Fruit fly (Drosophila melanogaster) whole organism, embryonic: ENCODE data around the gene CG32971.
A peak's percentile ranks its signal among the peaks of the same experiment; 100 is the strongest.

Experiments used
- CG10366 ChIP-seq: fragments of 200-800 bp; sonication (Bioruptor generic); IDR thresholded peaks from 2 replicates; pipeline ENCODE4 v1.3.6; 2022; ENCODE audit warnings: missing biosample characterization, missing genetic modification characterization
- CG10543 ChIP-seq: fragments of 200-800 bp; sonication (Bioruptor generic); optimal IDR thresholded peaks from 3 replicates; lab custom pipeline; 2017; ENCODE audit warnings: missing biosample characterization, mild to moderate bottlenecking, missing genetic modification characterization, moderate library complexity
- CG10959 ChIP-seq: fragments of 200-800 bp; sonication (Bioruptor generic); IDR thresholded peaks from 2 replicates; pipeline ENCODE4 v1.3.6; 2022; ENCODE audit warnings: missing biosample characterization, missing genetic modification characterization
- CG11093 ChIP-seq: fragments of 200-800 bp; sonication (Bioruptor generic); IDR thresholded peaks from 3 replicates; pipeline ENCODE4 v1.3.6; 2022; ENCODE audit warnings: missing biosample characterization, missing genetic modification characterization
- CG12219 ChIP-seq: fragments of 200-800 bp; sonication (Bioruptor generic); optimal IDR thresholded peaks from 3 replicates; lab custom pipeline; 2018; ENCODE audit warnings: missing biosample characterization, mild to moderate bottlenecking, missing genetic modification characterization
- CG1233 ChIP-seq: fragments of 200-800 bp; sonication (Bioruptor generic); optimal IDR thresholded peaks from 4 replicates; lab custom pipeline; 2018; ENCODE audit warnings: missing biosample characterization, mild to moderate bottlenecking, missing genetic modification characterization
- CG12744 ChIP-seq: fragments of 200-800 bp; sonication (Bioruptor generic); optimal IDR thresholded peaks from 2 replicates; lab custom pipeline; 2016; ENCODE audit warnings: missing biosample characterization, missing genetic modification characterization
- CG13624 ChIP-seq: fragments of 200-800 bp; sonication (Bioruptor generic); optimal IDR thresholded peaks from 2 replicates; lab custom pipeline; 2016; ENCODE audit warnings: missing biosample characterization, missing genetic modification characterization
- CG13775 ChIP-seq: fragments of 200-800 bp; sonication (Bioruptor generic); optimal IDR thresholded peaks from 3 replicates; lab custom pipeline; 2017; ENCODE audit warnings: missing biosample characterization, mild to moderate bottlenecking, missing genetic modification characterization
- CG14050 ChIP-seq: fragments of 200-800 bp; sonication (Bioruptor generic); IDR thresholded peaks from 3 replicates; pipeline ENCODE4 v1.3.6; 2022; ENCODE audit warnings: missing biosample characterization, missing genetic modification characterization
- CG14965 ChIP-seq: fragments of 200-800 bp; sonication (Bioruptor generic); optimal IDR thresholded peaks from 2 replicates; lab custom pipeline; 2016; ENCODE audit warnings: missing biosample characterization, missing genetic modification characterization, borderline replicate concordance
- CG16779 ChIP-seq: fragments of 200-800 bp; sonication (Bioruptor generic); IDR thresholded peaks from 2 replicates; pipeline ENCODE4 v1.3.6; 2022; ENCODE audit warnings: missing biosample characterization, missing genetic modification characterization
- CG16813 ChIP-seq: fragments of 200-800 bp; sonication (Bioruptor generic); IDR thresholded peaks from 3 replicates; pipeline ENCODE4 v1.3.6; 2022; ENCODE audit warnings: missing biosample characterization, missing genetic modification characterization; ENCODE audit not compliant: partially characterized antibody
- CG17612 ChIP-seq: fragments of 200-800 bp; sonication (Bioruptor generic); IDR thresholded peaks from 2 replicates; pipeline ENCODE4 v1.3.6; 2022; ENCODE audit warnings: missing biosample characterization, missing genetic modification characterization
- CG30403 ChIP-seq: fragments of 200-800 bp; sonication (Bioruptor generic); optimal IDR thresholded peaks from 3 replicates; lab custom pipeline; 2016; ENCODE audit warnings: missing biosample characterization, missing genetic modification characterization
- CG31441 ChIP-seq: fragments of 200-800 bp; sonication (Bioruptor generic); IDR thresholded peaks from 2 replicates; pipeline ENCODE4 v1.3.6; 2022; ENCODE audit warnings: missing biosample characterization, missing genetic modification characterization
- CG3847 ChIP-seq: fragments of 200-800 bp; sonication (Bioruptor generic); IDR thresholded peaks from 2 replicates; pipeline ENCODE4 v1.3.6; 2022; ENCODE audit warnings: missing biosample characterization, missing genetic modification characterization
- CG42726 ChIP-seq: fragments of 200-800 bp; sonication (Bioruptor generic); IDR thresholded peaks from 2 replicates; pipeline ENCODE4 v1.3.6; 2022; ENCODE audit warnings: missing biosample characterization, missing genetic modification characterization; ENCODE audit not compliant: partially characterized antibody
- CG6683 ChIP-seq: fragments of 200-800 bp; sonication (Bioruptor generic); optimal IDR thresholded peaks from 2 replicates; lab custom pipeline; 2017; ENCODE audit warnings: missing biosample characterization, mild to moderate bottlenecking, missing genetic modification characterization, missing genetic modification reagents
- CG7271 ChIP-seq: fragments of 200-800 bp; sonication (Bioruptor generic); optimal IDR thresholded peaks from 2 replicates; lab custom pipeline; 2018; ENCODE audit warnings: missing biosample characterization, mild to moderate bottlenecking, missing genetic modification characterization, moderate library complexity
- CG7987 ChIP-seq: fragments of 200-800 bp; sonication (Bioruptor generic); optimal IDR thresholded peaks from 2 replicates; lab custom pipeline; 2018; ENCODE audit warnings: missing biosample characterization, mild to moderate bottlenecking, missing genetic modification characterization, moderate library complexity
- CG8089 ChIP-seq: fragments of 200-800 bp; sonication (Bioruptor generic); optimal IDR thresholded peaks from 3 replicates; lab custom pipeline; 2016; ENCODE audit warnings: missing biosample characterization, missing genetic modification characterization
- CG8478 ChIP-seq: fragments of >200 bp; optimal IDR thresholded peaks from 2 replicates; lab custom pipeline; 2018
- E2f2 ChIP-seq: fragments of 200-800 bp; sonication (Bioruptor generic); IDR thresholded peaks from 2 replicates; pipeline ENCODE4 v1.3.6; 2022; ENCODE audit warnings: missing biosample characterization, missing genetic modification characterization
- ERR ChIP-seq: fragments of 200-800 bp; sonication (Bioruptor generic); optimal IDR thresholded peaks from 2 replicates; lab custom pipeline; 2016; ENCODE audit warnings: missing biosample characterization, missing genetic modification characterization
- Ets65A ChIP-seq: fragments of 200-800 bp; sonication (Bioruptor generic); peaks from one replicate; lab custom pipeline; 2016; ENCODE audit warnings: missing biosample characterization, missing genetic modification characterization
- Hr51 ChIP-seq, 2 experiments: fragments of 200-800 bp; sonication (Bioruptor generic); optimal IDR thresholded peaks; 2 replicates in 1 of 2; 3 replicates in 1 of 2; lab custom pipeline; 2016 to 2018; ENCODE audit warnings: missing biosample characterization in 2 of 2, missing genetic modification characterization in 2 of 2, mild to moderate bottlenecking in 1 of 2, moderate library complexity in 1 of 2
- Hsf ChIP-seq: fragments of 200-800 bp; sonication (Bioruptor generic); optimal IDR thresholded peaks from 3 replicates; lab custom pipeline; 2016; ENCODE audit warnings: missing biosample characterization, missing genetic modification characterization
- Neu2 ChIP-seq: fragments of 200-800 bp; sonication (Bioruptor generic); optimal IDR thresholded peaks from 3 replicates; lab custom pipeline; 2016; ENCODE audit warnings: missing biosample characterization, missing genetic modification characterization, borderline replicate concordance
- Sry-δ ChIP-seq: fragments of 200-800 bp; sonication (Bioruptor generic); optimal IDR thresholded peaks from 2 replicates; lab custom pipeline; 2016; ENCODE audit warnings: missing biosample characterization, missing genetic modification characterization
- Xrp1 ChIP-seq: fragments of 200-800 bp; sonication (Bioruptor generic); IDR thresholded peaks from 2 replicates; pipeline ENCODE4 v1.3.6; 2022; ENCODE audit warnings: missing biosample characterization, missing genetic modification characterization
- ap ChIP-seq: fragments of 200-800 bp; sonication (Bioruptor generic); IDR thresholded peaks from 2 replicates; pipeline ENCODE4 v1.3.6; 2022; ENCODE audit warnings: missing biosample characterization, missing genetic modification characterization
- chif ChIP-seq, 2 experiments: fragments of 200-800 bp; sonication (Bioruptor generic); optimal IDR thresholded peaks; 3 replicates each; lab custom pipeline; 2016; ENCODE audit warnings: missing biosample characterization in 2 of 2, missing genetic modification characterization in 2 of 2
- cwo ChIP-seq: fragments of 200-800 bp; sonication (Bioruptor generic); optimal IDR thresholded peaks from 3 replicates; lab custom pipeline; 2017; ENCODE audit warnings: missing biosample characterization, missing genetic modification characterization, mild to moderate bottlenecking, moderate library complexity, missing genetic modification reagents
- dm ChIP-seq: fragments of 200-800 bp; sonication (Bioruptor generic); optimal IDR thresholded peaks from 3 replicates; lab custom pipeline; 2016; ENCODE audit warnings: missing biosample characterization, missing genetic modification characterization
- dmrt11E ChIP-seq: fragments of 200-800 bp; sonication (Bioruptor generic); optimal IDR thresholded peaks from 3 replicates; lab custom pipeline; 2018; ENCODE audit warnings: missing biosample characterization, mild to moderate bottlenecking, missing genetic modification characterization, moderate library complexity
- eyg ChIP-seq: fragments of 200-800 bp; sonication (Bioruptor generic); optimal IDR thresholded peaks from 3 replicates; lab custom pipeline; 2016; ENCODE audit warnings: missing biosample characterization, missing genetic modification characterization
- grau ChIP-seq: fragments of 200-800 bp; optimal IDR thresholded peaks from 3 replicates; lab custom pipeline; 2019; ENCODE audit warnings: missing biosample characterization, mild to moderate bottlenecking, missing genetic modification characterization, moderate library complexity
- gsb ChIP-seq: fragments of 200-800 bp; sonication (Bioruptor generic); IDR thresholded peaks from 2 replicates; pipeline ENCODE4 v1.3.6; 2022; ENCODE audit warnings: missing biosample characterization, missing genetic modification characterization
- gsb-n ChIP-seq: fragments of 200-800 bp; sonication (Bioruptor generic); optimal IDR thresholded peaks from 3 replicates; lab custom pipeline; 2018; ENCODE audit warnings: missing biosample characterization, mild to moderate bottlenecking, missing genetic modification characterization
- her ChIP-seq: fragments of 200-800 bp; sonication (Bioruptor generic); optimal IDR thresholded peaks from 2 replicates; lab custom pipeline; 2016; ENCODE audit warnings: missing biosample characterization, missing genetic modification characterization
- lbe ChIP-seq: fragments of 200-800 bp; sonication (Bioruptor generic); optimal IDR thresholded peaks from 2 replicates; lab custom pipeline; 2016; ENCODE audit warnings: missing biosample characterization, mild to moderate bottlenecking, missing genetic modification characterization
- lmd ChIP-seq: fragments of 200-800 bp; sonication (Bioruptor generic); IDR thresholded peaks from 2 replicates; pipeline ENCODE4 v1.3.6; 2022; ENCODE audit warnings: missing biosample characterization, missing genetic modification characterization
- mam ChIP-seq: fragments of 200-800 bp; sonication (Bioruptor generic); optimal IDR thresholded peaks from 3 replicates; lab custom pipeline; 2016; ENCODE audit warnings: missing biosample characterization, missing genetic modification characterization
- salm ChIP-seq: fragments of 200-800 bp; sonication (Bioruptor generic); optimal IDR thresholded peaks from 2 replicates; lab custom pipeline; 2018; ENCODE audit warnings: missing biosample characterization, mild to moderate bottlenecking, missing genetic modification characterization
- seq ChIP-seq: fragments of 200-800 bp; sonication (Bioruptor generic); IDR thresholded peaks from 2 replicates; pipeline ENCODE4 v1.3.6; 2022; ENCODE audit warnings: missing biosample characterization, missing genetic modification characterization
- sna ChIP-seq: fragments of 200-800 bp; sonication (Bioruptor generic); IDR thresholded peaks from 2 replicates; pipeline ENCODE4 v1.3.6; 2022; ENCODE audit warnings: missing biosample characterization, missing genetic modification characterization; ENCODE audit not compliant: partially characterized antibody
- sqz ChIP-seq: fragments of 200-800 bp; sonication (Bioruptor generic); optimal IDR thresholded peaks from 3 replicates; lab custom pipeline; 2018; ENCODE audit warnings: missing biosample characterization, mild to moderate bottlenecking, missing genetic modification characterization
- sr ChIP-seq: fragments of 200-800 bp; sonication (Bioruptor generic); IDR thresholded peaks from 3 replicates; pipeline ENCODE4 v1.3.6; 2022; ENCODE audit warnings: missing biosample characterization, missing genetic modification characterization
- zfh1 ChIP-seq: fragments of 200-800 bp; sonication (Bioruptor generic); IDR thresholded peaks from 3 replicates; pipeline ENCODE4 v1.3.6; 2022; ENCODE audit warnings: missing biosample characterization, missing genetic modification characterization

Gene CG32971

dm6 chr2L:14245003-14245402 is 29.6 kb upstream of the CG32971 start:
- peak; percentile 6 for TF ChIP-seq Ets65A (GFP tag; lab: Kevin White, UChicago)
- no peak for TF ChIP-seq seq (GFP tag; lab: Robert Waterston, UW)
- no peak for TF ChIP-seq Hsf (GFP tag; lab: Kevin White, UChicago)
- no peak for TF ChIP-seq zfh1 (GFP tag; lab: Robert Waterston, UW)
- peak; percentile 31 for TF ChIP-seq sqz (GFP tag; lab: Kevin White, UChicago)
- no peak for TF ChIP-seq CG12219 (GFP tag; lab: Kevin White, UChicago)
- no peak for TF ChIP-seq her

- no peak for TF ChIP-seq CG7271 (tag; lab: Kevin White, UChicago)
- 0 out of 2 replicates have a peak, but pooled peaks have one; percentile 24 for TF ChIP-seq E2f2 (GFP tag; lab: Robert Waterston, UW)
- TF ChIP-seq gsb (GFP tag; lab: Robert Waterston, UW): no peak
- no peak for TF ChIP-seq Neu2
- TF ChIP-seq Hsf (GFP tag; lab: Kevin White, UChicago): peak; percentile 18
- no peak for TF ChIP-seq CG14965 (GFP tag; lab: Kevin White, UChicago)
- no peak for TF ChIP-seq CG10959 (GFP tag; lab: Robert Waterston, UW)
- TF ChIP-seq lbe (GFP tag; lab: Kevin White, UChicago): no peak
- TF ChIP-seq ap: peak; percentile 35; the same call in 1 of the 2 replicates
- TF ChIP-seq grau (tag; lab: Kevin White, UChicago): peak; percentile 49
- peak; percentile 78 for TF ChIP-seq Xrp1 (GFP tag; lab: Robert Waterston, UW)
- TF ChIP-seq CG42726 (GFP tag; lab: Robert Waterston, UW): no peak
- 0 out of 2 replicates have a peak, but pooled peaks have one; percentile 42 for TF ChIP-seq lmd (GFP tag; lab: Robert Waterston, UW)
- TF ChIP-seq salm (tag; lab: Kevin White, UChicago): no peak
- no peak for TF ChIP-seq sr (GFP tag; lab: Robert Waterston, UW)
- TF ChIP-seq CG14050 (GFP tag; lab: Robert Waterston, UW): peak; percentile 53; the same call in 2 of the 3 replicates
- no peak for TF ChIP-seq CG3847
- TF ChIP-seq CG16779 (GFP tag; lab: Robert Waterston, UW): no peak
- TF ChIP-seq CG8478: no peak
- no peak for TF ChIP-seq CG17612 (GFP tag; lab: Robert Waterston, UW)
- TF ChIP-seq CG6683: no peak
- no peak for TF ChIP-seq CG13624 (GFP tag; lab: Kevin White, UChicago)
- no peak for TF ChIP-seq dm (GFP tag; lab: Kevin White, UChicago)
- no peak for TF ChIP-seq eyg
- TF ChIP-seq mam (GFP tag; lab: Kevin White, UChicago): no peak
- no peak for TF ChIP-seq sna
- no peak for TF ChIP-seq Sry-δ (GFP tag; lab: Kevin White, UChicago)
- TF ChIP-seq Hr51 (GFP tag; optimal IDR thresholded peaks at IDR 0.05; lab: Kevin White, UChicago): peak in 1 of 2 experiments; percentile 54
- peak; percentile 43 to 46 for TF ChIP-seq chif (GFP tag; optimal IDR thresholded peaks at IDR 0.05; lab: Kevin White, UChicago)
- peak; percentile 27 for TF ChIP-seq CG10366 (GFP tag; lab: Robert Waterston, UW)
- peak; percentile 36; the same call in 1 of the 2 replicates for TF ChIP-seq CG31441 (GFP tag; lab: Robert Waterston, UW)
- TF ChIP-seq CG10543 (GFP tag; lab: Kevin White, UChicago): no peak
- peak; percentile 45 for TF ChIP-seq CG30403 (GFP tag; lab: Kevin White, UChicago)
- no peak for TF ChIP-seq cwo
- no peak for TF ChIP-seq CG16813
- peak; percentile 62 for TF ChIP-seq gsb-n (tag; lab: Kevin White, UChicago)
- peak; percentile 5 for TF ChIP-seq CG8089 (GFP tag; lab: Kevin White, UChicago)
- TF ChIP-seq CG1233 (GFP tag; lab: Kevin White, UChicago): no peak
- TF ChIP-seq CG12744 (GFP tag; lab: Kevin White, UChicago): no peak
- peak; percentile 55 for TF ChIP-seq dmrt11E
- peak; percentile 36 for TF ChIP-seq CG13775 (GFP tag; lab: Kevin White, UChicago)
- no peak for TF ChIP-seq ERR
- no peak for TF ChIP-seq CG7987 (GFP tag; lab: Kevin White, UChicago)
- TF ChIP-seq CG11093: 0 out of 3 replicates have a peak, but pooled peaks have one; percentile 37
Observed at dm6 chr2L:14245517-14245916, 29.1 kb upstream of the CG32971 start.
